Worm (Caenorhabditis elegans) whole organism, mixed stage, embryonic: Measurements from ENCODE around the gene Y45G5AM.4.

Experiments used
- ceh-43 ChIP-seq: fragments of 200-800 bp; sonication (Bioruptor generic); optimal IDR thresholded peaks from 2 replicates; lab custom pipeline; 2018; ENCODE audit warnings: mild to moderate bottlenecking, missing genetic modification characterization, moderate library complexity, missing compliant biosample characterization
- ces-1 ChIP-seq: fragments of 150-350 bp; optimal IDR thresholded peaks from 2 replicates; lab custom pipeline; 2014; ENCODE audit warnings: missing biosample characterization, missing genetic modification reagents, missing genetic modification characterization
- cnd-1 ChIP-seq: fragments of 200-800 bp; sonication (Bioruptor generic); optimal IDR thresholded peaks from 2 replicates; lab custom pipeline; 2018; ENCODE audit warnings: mild to moderate bottlenecking, missing genetic modification characterization, missing compliant biosample characterization
- elt-3 ChIP-seq: fragments of 150-350 bp; optimal IDR thresholded peaks from 2 replicates; lab custom pipeline; 2014; ENCODE audit warnings: missing biosample characterization, missing genetic modification characterization
- lin-13 ChIP-seq: fragments of 150-350 bp; optimal IDR thresholded peaks from 2 replicates; lab custom pipeline; 2014; ENCODE audit warnings: missing biosample characterization, missing genetic modification characterization
- mep-1 ChIP-seq: fragments of 150-350 bp; optimal IDR thresholded peaks from 2 replicates; lab custom pipeline; 2017; ENCODE audit warnings: missing biosample characterization, missing genetic modification reagents, missing genetic modification characterization, inconsistent platforms
- nhr-12 ChIP-seq: fragments of 150-350 bp; optimal IDR thresholded peaks from 2 replicates; lab custom pipeline; 2014; ENCODE audit warnings: missing biosample characterization, missing genetic modification characterization
- nhr-76 ChIP-seq: sonication (generic microtip); optimal IDR thresholded peaks from 2 replicates; lab custom pipeline; 2017; ENCODE audit warnings: missing biosample characterization, missing genetic modification characterization
- ztf-11 ChIP-seq: fragments of 150-350 bp; optimal IDR thresholded peaks from 2 replicates; lab custom pipeline; 2014; ENCODE audit warnings: missing biosample characterization, missing genetic modification characterization

DNA sequence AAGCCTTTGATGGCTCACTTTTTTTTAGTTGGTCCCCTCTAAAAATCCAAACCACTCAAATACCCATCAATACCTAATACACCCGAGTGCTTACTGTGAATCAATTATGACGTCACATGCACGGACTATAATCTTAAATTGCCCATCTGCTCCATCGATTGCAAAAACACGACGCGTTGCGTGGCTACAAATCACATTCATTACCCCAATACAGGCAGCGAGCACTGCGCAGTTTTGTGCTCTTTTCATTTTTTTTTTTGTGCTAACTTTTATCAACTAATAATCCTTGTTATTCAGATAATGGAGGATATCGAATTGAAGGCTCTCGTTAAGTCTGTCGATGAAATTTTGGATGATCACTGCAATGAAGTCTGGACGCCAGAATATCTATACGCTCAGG, 2.9 kb upstream of the Y45G5AM.4 start, which contains the start of gene Y45G5AM.5:
- TF ChIP-seq elt-3 (no peak), lin-13 (tag; lab: Kevin White, UChicago) (no peak), cnd-1 (tag; lab: Kevin White, UChicago) (no peak), nhr-12 (tag; lab: Kevin White, UChicago) (no peak), ces-1 (GFP tag; lab: Kevin White, UChicago) (no peak), nhr-76 (tag; lab: Kevin White, UChicago) (no peak), ztf-11 (tag; lab: Kevin White, UChicago) (no peak), mep-1 (no peak), ceh-43 (no peak)
